Worm (Caenorhabditis elegans) whole organism, L4 larva: ENCODE measurements around the gene mig-22.

Source experiments
- D1046.2 ChIP-seq: fragments of 200-800 bp; sonication (Bioruptor generic); IDR thresholded peaks from 2 replicates; pipeline ENCODE4 v1.3.6; 2022; ENCODE audit warnings: missing genetic modification characterization, missing compliant biosample characterization
- F37D6.2 ChIP-seq: sonication (generic microtip); optimal IDR thresholded peaks from 2 replicates; lab custom pipeline; 2016; ENCODE audit warnings: mild to moderate bottlenecking, missing genetic modification characterization, missing compliant biosample characterization
- F49E8.2 ChIP-seq: sonication (generic microtip); optimal IDR thresholded peaks from 2 replicates; lab custom pipeline; 2016; ENCODE audit warnings: missing compliant biosample characterization, mild to moderate bottlenecking, missing genetic modification characterization, borderline replicate concordance
- T26A8.4 ChIP-seq: fragments of 200-800 bp; sonication (Bioruptor generic); IDR thresholded peaks from 2 replicates; pipeline ENCODE4 v1.3.6; 2022; ENCODE audit warnings: missing genetic modification characterization, missing compliant biosample characterization
- Y48G9A.11 ChIP-seq: fragments of 200-800 bp; sonication (Bioruptor generic); IDR thresholded peaks from 2 replicates; pipeline ENCODE4 v1.3.6; 2022; ENCODE audit warnings: missing genetic modification reagents, missing genetic modification characterization, missing compliant biosample characterization
- ZK546.5 ChIP-seq, 2 experiments: sonication (generic microtip); optimal IDR thresholded peaks; 2 replicates each; lab custom pipeline; 2017; ENCODE audit warnings: missing biosample characterization in 2 of 2, missing genetic modification characterization in 2 of 2
- aha-1 ChIP-seq: fragments of 150-350 bp; peaks from one replicate; lab custom pipeline; 2014; ENCODE audit warnings: missing biosample characterization, missing genetic modification characterization
- ama-1 ChIP-seq: fragments of 150-350 bp; optimal IDR thresholded peaks from 2 replicates; lab custom pipeline; 2014; ENCODE audit warnings: inconsistent platforms, mixed read lengths
- attf-4 ChIP-seq: sonication (generic microtip); optimal IDR thresholded peaks from 3 replicates; lab custom pipeline; 2017; ENCODE audit warnings: missing biosample characterization, missing genetic modification characterization
- ceh-20 ChIP-seq: fragments of 200-800 bp; sonication (Bioruptor generic); IDR thresholded peaks from 2 replicates; pipeline ENCODE4 v1.3.6; 2022; ENCODE audit warnings: missing genetic modification reagents, missing genetic modification characterization, missing compliant biosample characterization
- ceh-32 ChIP-seq: sonication (generic microtip); optimal IDR thresholded peaks from 2 replicates; lab custom pipeline; 2016; ENCODE audit warnings: mild to moderate bottlenecking, missing genetic modification characterization, missing compliant biosample characterization; ENCODE audit not compliant: poor library complexity
- ceh-62 ChIP-seq: sonication (generic microtip); optimal IDR thresholded peaks from 2 replicates; lab custom pipeline; 2017; ENCODE audit warnings: missing biosample characterization, missing genetic modification characterization
- ces-1 ChIP-seq: fragments of 150-350 bp; sonication (generic microtip); optimal IDR thresholded peaks from 4 replicates; lab custom pipeline; 2014; ENCODE audit warnings: missing biosample characterization, missing genetic modification reagents, missing genetic modification characterization
- daf-12 ChIP-seq: fragments of 150-350 bp; optimal IDR thresholded peaks from 2 replicates; lab custom pipeline; 2014; ENCODE audit warnings: missing biosample characterization, missing genetic modification reagents, missing genetic modification characterization
- daf-16 ChIP-seq, 3 experiments: sonication (generic microtip); optimal IDR thresholded peaks; 2 replicates each; lab custom pipeline; 2016 to 2017; ENCODE audit warnings: missing genetic modification characterization in 3 of 3, missing genetic modification reagents in 3 of 3, mild to moderate bottlenecking in 2 of 3, missing compliant biosample characterization in 2 of 3, missing biosample characterization in 1 of 3, moderate library complexity in 1 of 3
- daf-19 ChIP-seq: fragments of 200-800 bp; sonication (Bioruptor generic); conservative IDR thresholded peaks from 2 replicates; pipeline ENCODE4 v1.3.6; 2022; ENCODE audit warnings: missing genetic modification characterization, missing compliant biosample characterization
- hif-1 ChIP-seq, 2 experiments: sonication (generic microtip); optimal IDR thresholded peaks; 2 replicates each; lab custom pipeline; 2016 to 2017; ENCODE audit warnings: missing compliant biosample characterization in 2 of 2, missing genetic modification characterization in 2 of 2, missing genetic modification reagents in 2 of 2, missing genotype in 2 of 2, mild to moderate bottlenecking in 1 of 2
- hlh-11 ChIP-seq: fragments of 200-800 bp; sonication (Bioruptor generic); optimal IDR thresholded peaks from 2 replicates; lab custom pipeline; 2018; ENCODE audit warnings: mild to moderate bottlenecking, missing genetic modification characterization, missing compliant biosample characterization
- hlh-30 ChIP-seq: sonication (generic microtip); optimal IDR thresholded peaks from 2 replicates; lab custom pipeline; 2017; ENCODE audit warnings: antibody characterized with exemption, mild to moderate bottlenecking, missing genetic modification characterization, missing compliant biosample characterization; ENCODE audit not compliant: insufficient read depth
- hmg-1.1 ChIP-seq: fragments of 200-800 bp; sonication (Bioruptor generic); IDR thresholded peaks from 2 replicates; pipeline ENCODE4 v1.3.6; 2022; ENCODE audit warnings: missing genetic modification reagents, missing genetic modification characterization, missing compliant biosample characterization
- jun-1 ChIP-seq: fragments of 150-350 bp; optimal IDR thresholded peaks from 2 replicates; lab custom pipeline; 2014; ENCODE audit warnings: missing biosample characterization, missing genetic modification reagents, missing genetic modification characterization
- lin-1 ChIP-seq: fragments of 200-800 bp; sonication (Bioruptor generic); IDR thresholded peaks from 2 replicates; pipeline ENCODE4 v1.3.6; 2022; ENCODE audit warnings: missing genetic modification reagents, missing genetic modification characterization, missing compliant biosample characterization
- lsy-2 ChIP-seq, 2 experiments: fragments of 150-350 bp in 1 of 2; sonication (generic microtip) in 1 of 2; optimal IDR thresholded peaks; 2 replicates each; lab custom pipeline; 2014 to 2017; ENCODE audit warnings: missing biosample characterization in 2 of 2, missing genetic modification characterization in 2 of 2
- madf-5 ChIP-seq, 2 experiments: fragments of 200-800 bp; sonication (Bioruptor generic); IDR thresholded peaks; 2 replicates each; pipeline ENCODE4 v1.3.6; 2022; ENCODE audit warnings: missing compliant biosample characterization in 2 of 2, missing genetic modification characterization in 2 of 2
- madf-9 ChIP-seq: fragments of 200-800 bp; sonication (Bioruptor generic); conservative IDR thresholded peaks from 2 replicates; pipeline ENCODE4 v1.3.6; 2022; ENCODE audit warnings: missing genetic modification reagents, missing genetic modification characterization, missing compliant biosample characterization
- mdl-1 ChIP-seq, 2 experiments: fragments of 150-350 bp in 1 of 2; sonication (generic microtip) in 1 of 2; optimal IDR thresholded peaks; 2 replicates each; lab custom pipeline; 2014 to 2017; ENCODE audit warnings: missing biosample characterization in 2 of 2, missing genetic modification characterization in 2 of 2
- mep-1 ChIP-seq: fragments of 150-350 bp; sonication (generic microtip); optimal IDR thresholded peaks from 3 replicates; lab custom pipeline; 2014; ENCODE audit warnings: missing biosample characterization, missing genetic modification characterization
- mxl-3 ChIP-seq: fragments of 200-800 bp; sonication (Bioruptor generic); optimal IDR thresholded peaks from 2 replicates; lab custom pipeline; 2018; ENCODE audit warnings: mild to moderate bottlenecking, missing genetic modification characterization, missing compliant biosample characterization
- nhr-11 ChIP-seq: fragments of 150-350 bp; optimal IDR thresholded peaks from 2 replicates; lab custom pipeline; 2014; ENCODE audit warnings: missing biosample characterization, missing genetic modification characterization
- nhr-25 ChIP-seq: sonication (generic microtip); optimal IDR thresholded peaks from 2 replicates; lab custom pipeline; 2017; ENCODE audit warnings: missing genetic modification characterization, mild to moderate bottlenecking, missing compliant biosample characterization, antibody characterized with exemption, moderate library complexity, borderline replicate concordance; ENCODE audit not compliant: insufficient read depth
- nhr-28 ChIP-seq: fragments of 150-350 bp; optimal IDR thresholded peaks from 2 replicates; lab custom pipeline; 2014; ENCODE audit warnings: missing biosample characterization, missing genetic modification characterization
- nhr-42 ChIP-seq: fragments of 200-800 bp; sonication (Bioruptor generic); IDR thresholded peaks from 2 replicates; pipeline ENCODE4 v1.3.6; 2022; ENCODE audit warnings: missing genetic modification characterization, missing compliant biosample characterization
- nhr-48 ChIP-seq: sonication (generic microtip); optimal IDR thresholded peaks from 2 replicates; lab custom pipeline; 2016; ENCODE audit warnings: mild to moderate bottlenecking, missing genetic modification characterization, missing compliant biosample characterization
- nhr-6 ChIP-seq: fragments of 150-350 bp; optimal IDR thresholded peaks from 2 replicates; lab custom pipeline; 2014; ENCODE audit warnings: missing biosample characterization, missing genetic modification characterization
- nhr-76 ChIP-seq: fragments of 150-350 bp; optimal IDR thresholded peaks from 2 replicates; lab custom pipeline; 2014; ENCODE audit warnings: missing biosample characterization, missing genetic modification characterization
- php-3 ChIP-seq: fragments of 200-800 bp; sonication (Bioruptor generic); IDR thresholded peaks from 2 replicates; pipeline ENCODE4 v1.3.6; 2022; ENCODE audit warnings: missing genetic modification reagents, missing genetic modification characterization, missing compliant biosample characterization
- set-16 ChIP-seq: fragments of 200-800 bp; sonication (Bioruptor generic); IDR thresholded peaks from 2 replicates; pipeline ENCODE4 v1.3.6; 2022; ENCODE audit warnings: missing genetic modification reagents, missing genetic modification characterization, missing compliant biosample characterization
- skn-1 ChIP-seq: fragments of 150-350 bp; optimal IDR thresholded peaks from 2 replicates; lab custom pipeline; 2014; ENCODE audit warnings: missing biosample characterization, missing genetic modification characterization
- tra-1 ChIP-seq: fragments of 200-800 bp; sonication (Bioruptor generic); IDR thresholded peaks from 2 replicates; pipeline ENCODE4 v1.3.6; 2022; ENCODE audit warnings: missing genetic modification reagents, missing genetic modification characterization, missing compliant biosample characterization
- unc-130 ChIP-seq: sonication (generic microtip); optimal IDR thresholded peaks from 2 replicates; lab custom pipeline; 2016; ENCODE audit warnings: missing genetic modification reagents, missing genetic modification characterization, missing compliant biosample characterization
- unc-62 ChIP-seq, 3 experiments: fragments of 150-350 bp in 1 of 3; sonication (generic microtip); optimal IDR thresholded peaks in 2 of 3; peaks in 1 of 3; 1 replicate in 1 of 3; 2 replicates in 2 of 3; lab custom pipeline; 2014 to 2017; ENCODE audit warnings: missing biosample characterization in 3 of 3, missing genetic modification characterization in 3 of 3, missing genetic modification reagents in 3 of 3, missing genotype in 1 of 3
- zag-1 ChIP-seq: fragments of 150-350 bp; optimal IDR thresholded peaks from 2 replicates; lab custom pipeline; 2014; ENCODE audit warnings: missing biosample characterization, missing genetic modification characterization
- zip-11 ChIP-seq: fragments of 200-800 bp; sonication (Bioruptor generic); IDR thresholded peaks from 2 replicates; pipeline ENCODE4 v1.3.6; 2022; ENCODE audit warnings: missing genetic modification characterization, missing compliant biosample characterization
- zip-2 ChIP-seq: fragments of 150-350 bp; optimal IDR thresholded peaks from 2 replicates; lab custom pipeline; 2014; ENCODE audit warnings: missing biosample characterization, missing genetic modification characterization

mig-22 gene

DNA sequence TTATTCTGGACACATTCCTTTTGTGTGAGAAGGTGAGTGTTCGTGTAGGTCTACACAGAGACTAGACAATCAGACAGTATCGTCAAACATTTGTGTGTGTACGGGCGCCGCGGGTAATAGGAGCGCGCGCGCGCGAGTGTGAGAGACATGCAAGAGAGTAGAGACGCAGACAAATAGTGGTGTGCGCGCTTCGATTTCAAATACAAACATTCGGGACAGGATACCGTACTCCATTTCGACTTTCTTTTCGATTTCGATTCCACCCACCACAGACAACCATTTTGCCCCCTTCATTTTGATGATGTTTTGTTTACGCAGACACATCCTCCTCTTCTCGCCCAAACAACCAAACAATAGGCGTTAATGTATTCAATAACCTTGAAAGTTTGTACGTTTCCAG is 27.7 kb upstream of the mig-22 start (continued):
- TF ChIP-seq ceh-20 (no peak), mdl-1 (tag; optimal IDR thresholded peaks at IDR 0.05; lab: Kevin White, UChicago) (peak; percentile 38 to 80), nhr-76 (tag; lab: Kevin White, UChicago) (no peak), mxl-3 (peak; percentile 88), nhr-6 (tag; lab: Kevin White, UChicago) (peak; percentile 40), ama-1 (no peak), D1046.2 (GFP tag; lab: Robert Waterston, UW) (0 out of 2 replicates have a peak, but pooled peaks have one; percentile 70), nhr-42 (no peak), unc-130 (GFP tag; lab: Kevin White, UChicago) (no peak), hmg-1.1 (GFP tag; lab: Robert Waterston, UW) (peak; percentile 64), php-3 (GFP tag; lab: Robert Waterston, UW) (0 out of 2 replicates have a peak, but pooled peaks have one; percentile 8), daf-12 (tag; lab: Kevin White, UChicago) (no peak), nhr-11 (tag; lab: Kevin White, UChicago) (peak; percentile 36)
- TF ChIP-seq, all 104 proteins: peak for 47

- TF ChIP-seq hif-1 (tag; optimal IDR thresholded peaks at IDR 0.05; lab: Kevin White, UChicago) (no peak), jun-1 (tag; lab: Kevin White, UChicago) (no peak), unc-62 (GFP tag; optimal IDR thresholded peaks at IDR 0.05 in 1 of 2; lab: Kevin White, UChicago) (peak in 1 of 2 experiments; percentile 69), unc-62 (tag; optimal IDR thresholded peaks at IDR 0.05; lab: Kevin White, UChicago) (no peak)
Measured at ce11 chrIII:8792251-8792650, 25.1 kb upstream of the mig-22 start, which contains the start of gene ztf-1. Gene ztf-1 (minus strand): TSS chrIII:8792351.

ce11 chrIII:8791235-8791634 is 24.1 kb upstream of the mig-22 start, which contains the start of the genes zfp-1 and F54F2.14:
Gene zfp-1 (plus strand): TSS chrIII:8791535.
Gene F54F2.14 (plus strand): TSS chrIII:8791546.
- TF ChIP-seq hlh-30 (tag; lab: Kevin White, UChicago) (no peak), lin-1 (no peak), F37D6.2 (tag; lab: Kevin White, UChicago) (no peak), aha-1 (tag; lab: Kevin White, UChicago) (no peak), tra-1 (GFP tag; lab: Robert Waterston, UW) (no peak), zip-2 (tag; lab: Kevin White, UChicago) (no peak), hif-1 (tag; optimal IDR thresholded peaks at IDR 0.05; lab: Kevin White, UChicago) (no peak), daf-16 (GFP tag; optimal IDR thresholded peaks at IDR 0.05; lab: Kevin White, UChicago) (no peak), daf-16 (tag; optimal IDR thresholded peaks at IDR 0.05; lab: Kevin White, UChicago) (no peak), nhr-6 (tag; lab: Kevin White, UChicago) (no peak), mep-1 (no peak), ceh-32 (no peak), skn-1 (no peak)

ce11 chrIII:8788690-8789089 is 21.5 kb upstream of the mig-22 start:
- peak; percentile 36; the same call in 1 of the 2 replicates for TF ChIP-seq set-16 (GFP tag; lab: Robert Waterston, UW)
- peak in 1 of 2 experiments; percentile 8 for TF ChIP-seq lsy-2 (tag; optimal IDR thresholded peaks at IDR 0.05; lab: Kevin White, UChicago)
- TF ChIP-seq attf-4 (tag; lab: Kevin White, UChicago), result no peak
- TF ChIP-seq nhr-42, result no peak
- TF ChIP-seq nhr-25 (tag; lab: Kevin White, UChicago), result no peak
- TF ChIP-seq aha-1 (tag; lab: Kevin White, UChicago), result peak; percentile 84
- TF ChIP-seq nhr-11 (tag; lab: Kevin White, UChicago), result no peak
- no peak for TF ChIP-seq hlh-11

- TF ChIP-seq zag-1 (tag; lab: Kevin White, UChicago) (no peak), madf-5 (GFP tag; IDR thresholded peaks at IDR 0.05; lab: Robert Waterston, UW) (no peak), nhr-48 (tag; lab: Kevin White, UChicago) (no peak), nhr-11 (tag; lab: Kevin White, UChicago) (no peak), ZK546.5 (tag; optimal IDR thresholded peaks at IDR 0.05; lab: Kevin White, UChicago) (no peak), F37D6.2 (tag; lab: Kevin White, UChicago) (no peak), Y48G9A.11 (GFP tag; lab: Robert Waterston, UW) (no peak), T26A8.4 (GFP tag; lab: Robert Waterston, UW) (no peak), zip-11 (GFP tag; lab: Robert Waterston, UW) (no peak), ces-1 (GFP tag; lab: Kevin White, UChicago) (no peak), zip-2 (tag; lab: Kevin White, UChicago) (no peak), madf-9 (no peak), F49E8.2 (tag; lab: Kevin White, UChicago) (no peak), aha-1 (tag; lab: Kevin White, UChicago) (no peak), ceh-62 (tag; lab: Kevin White, UChicago) (no peak), daf-19 (GFP tag; lab: Robert Waterston, UW) (no peak), nhr-28 (tag; lab: Kevin White, UChicago) (no peak)
Measured at ce11 chrIII:8786077-8786476, 18.9 kb upstream of the mig-22 start, which contains the start of gene K02D10.8. Gene K02D10.8 (plus strand): TSS chrIII:8786377.
